Fruit fly (Drosophila melanogaster) whole organism, prepupa: ENCODE data around the gene Trx2.

Source experiments
- CG10631 ChIP-seq: fragments of 200-800 bp; sonication (Bioruptor generic); optimal IDR thresholded peaks from 2 replicates; lab custom pipeline; 2016; ENCODE audit warnings: missing biosample characterization, missing genetic modification characterization
- CG10669 ChIP-seq: fragments of 200-800 bp; sonication (Bioruptor generic); optimal IDR thresholded peaks from 3 replicates; lab custom pipeline; 2018; ENCODE audit warnings: missing biosample characterization, mild to moderate bottlenecking, missing genetic modification characterization, moderate library complexity
- CG4318 ChIP-seq: fragments of 200-800 bp; sonication (Bioruptor generic); optimal IDR thresholded peaks from 3 replicates; lab custom pipeline; 2017; ENCODE audit warnings: missing biosample characterization, mild to moderate bottlenecking, missing genetic modification characterization
- CG6163 ChIP-seq: fragments of 200-800 bp; sonication (Bioruptor generic); IDR thresholded peaks from 3 replicates; pipeline ENCODE4 v1.3.6; 2022; ENCODE audit warnings: missing biosample characterization, missing genetic modification characterization
- CG6808 ChIP-seq: fragments of 200-800 bp; sonication (Bioruptor generic); optimal IDR thresholded peaks from 3 replicates; lab custom pipeline; 2017; ENCODE audit warnings: missing biosample characterization, missing genetic modification characterization, mild to moderate bottlenecking, moderate library complexity, missing genetic modification reagents
- CG8319 ChIP-seq: fragments of 200-800 bp; sonication (Bioruptor generic); optimal IDR thresholded peaks from 3 replicates; lab custom pipeline; 2016; ENCODE audit warnings: missing biosample characterization, missing genetic modification characterization
- Eip75B ChIP-seq: fragments of 200-800 bp; sonication (Bioruptor generic); optimal IDR thresholded peaks from 3 replicates; lab custom pipeline; 2016; ENCODE audit warnings: missing biosample characterization, missing genetic modification characterization
- Hr4 ChIP-seq: fragments of 200-800 bp; sonication (Bioruptor generic); optimal IDR thresholded peaks from 3 replicates; lab custom pipeline; 2016; ENCODE audit warnings: missing biosample characterization, missing genetic modification characterization
- Lpt ChIP-seq: fragments of 200-800 bp; sonication (Bioruptor generic); optimal IDR thresholded peaks from 3 replicates; lab custom pipeline; 2016; ENCODE audit warnings: missing biosample characterization, missing genetic modification characterization
- Sox15 ChIP-seq: fragments of 200-800 bp; sonication (Bioruptor generic); optimal IDR thresholded peaks from 3 replicates; lab custom pipeline; 2016; ENCODE audit warnings: missing biosample characterization, missing genetic modification characterization
- acj6 ChIP-seq: fragments of 200-800 bp; sonication (Bioruptor generic); optimal IDR thresholded peaks from 3 replicates; lab custom pipeline; 2016; ENCODE audit warnings: missing biosample characterization, missing genetic modification characterization
- fkh ChIP-seq: fragments of 200-800 bp; sonication (Bioruptor generic); optimal IDR thresholded peaks from 3 replicates; lab custom pipeline; 2017; ENCODE audit warnings: missing biosample characterization, mild to moderate bottlenecking, missing genetic modification characterization, moderate library complexity

DNA sequence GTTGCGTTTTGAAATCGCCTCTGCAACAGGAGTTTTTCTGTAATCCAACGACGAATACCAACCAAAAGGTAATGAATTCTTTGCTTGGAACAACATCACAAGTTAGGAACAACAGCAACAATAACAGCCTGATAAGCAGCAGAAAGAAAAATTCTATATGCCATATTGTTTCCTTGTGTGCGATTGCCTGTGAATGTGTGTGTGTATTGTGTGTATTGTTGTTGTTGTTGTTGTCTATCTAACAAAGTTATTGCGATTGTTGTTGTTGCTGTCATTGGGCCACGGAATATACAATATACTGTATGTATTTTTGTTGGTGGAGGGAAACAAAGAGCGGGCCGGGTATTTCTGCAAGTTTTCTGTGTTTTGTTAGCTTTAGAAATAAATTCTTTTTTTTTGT, 43.8 kb upstream of the Trx2 start:
- TF ChIP-seq CG6163 (no peak), fkh (no peak), Eip75B (GFP tag; lab: Kevin White, UChicago) (no peak), CG10669 (GFP tag; lab: Kevin White, UChicago) (no peak), Lpt (GFP tag; lab: Kevin White, UChicago) (no peak), CG10631 (no peak), Sox15 (GFP tag; lab: Kevin White, UChicago) (no peak), CG8319 (GFP tag; lab: Kevin White, UChicago) (no peak), Hr4 (no peak), CG4318 (GFP tag; lab: Kevin White, UChicago) (no peak), CG6808 (GFP tag; lab: Kevin White, UChicago) (no peak), acj6 (GFP tag; lab: Kevin White, UChicago) (no peak)
